Fruit fly (Drosophila melanogaster) whole organism, embryonic: ENCODE measurements around the gene Pvf3.

Experiments used
- Adf1 ChIP-seq: fragments of 200-800 bp; sonication (Bioruptor generic); IDR thresholded peaks from 2 replicates; pipeline ENCODE4 v1.3.6; 2022; ENCODE audit warnings: missing biosample characterization, missing genetic modification characterization
- CG1024 ChIP-seq: fragments of 200-800 bp; sonication (Bioruptor generic); IDR thresholded peaks from 2 replicates; pipeline ENCODE4 v1.3.6; 2022; ENCODE audit warnings: missing biosample characterization, missing genetic modification characterization
- CG10366 ChIP-seq: fragments of 200-800 bp; sonication (Bioruptor generic); IDR thresholded peaks from 2 replicates; pipeline ENCODE4 v1.3.6; 2022; ENCODE audit warnings: missing biosample characterization, missing genetic modification characterization
- CG10543 ChIP-seq: fragments of 200-800 bp; sonication (Bioruptor generic); optimal IDR thresholded peaks from 3 replicates; lab custom pipeline; 2017; ENCODE audit warnings: missing biosample characterization, mild to moderate bottlenecking, missing genetic modification characterization, moderate library complexity
- CG11504 ChIP-seq: fragments of 200-800 bp; sonication (Bioruptor generic); optimal IDR thresholded peaks from 3 replicates; lab custom pipeline; 2019; ENCODE audit warnings: missing biosample characterization, mild to moderate bottlenecking, missing genetic modification characterization, moderate library complexity
- CG12104 ChIP-seq: fragments of 200-800 bp; sonication (Bioruptor generic); optimal IDR thresholded peaks from 3 replicates; lab custom pipeline; 2016; ENCODE audit warnings: missing biosample characterization, missing genetic modification characterization
- CG12219 ChIP-seq: fragments of 200-800 bp; sonication (Bioruptor generic); optimal IDR thresholded peaks from 3 replicates; lab custom pipeline; 2018; ENCODE audit warnings: missing biosample characterization, mild to moderate bottlenecking, missing genetic modification characterization
- CG14050 ChIP-seq: fragments of 200-800 bp; sonication (Bioruptor generic); IDR thresholded peaks from 3 replicates; pipeline ENCODE4 v1.3.6; 2022; ENCODE audit warnings: missing biosample characterization, missing genetic modification characterization
- CG14710 ChIP-seq: fragments of 200-800 bp; sonication (Bioruptor generic); optimal IDR thresholded peaks from 3 replicates; lab custom pipeline; 2019; ENCODE audit warnings: missing biosample characterization, mild to moderate bottlenecking, missing genetic modification characterization, moderate library complexity
- CG16779 ChIP-seq: fragments of 200-800 bp; sonication (Bioruptor generic); IDR thresholded peaks from 2 replicates; pipeline ENCODE4 v1.3.6; 2022; ENCODE audit warnings: missing biosample characterization, missing genetic modification characterization
- CG17359 ChIP-seq: fragments of 200-800 bp; sonication (Bioruptor generic); optimal IDR thresholded peaks from 3 replicates; lab custom pipeline; 2018; ENCODE audit warnings: missing biosample characterization, mild to moderate bottlenecking, missing genetic modification characterization, moderate library complexity
- CG5245 ChIP-seq: fragments of 200-800 bp; sonication (Bioruptor generic); optimal IDR thresholded peaks from 3 replicates; lab custom pipeline; 2016; ENCODE audit warnings: missing biosample characterization, missing genetic modification characterization
- CG8290 ChIP-seq, 3 experiments: fragments of 200-800 bp; sonication (Bioruptor generic); optimal IDR thresholded peaks; 2 replicates each; lab custom pipeline; 2016 to 2019; ENCODE audit warnings: missing biosample characterization in 3 of 3, missing genetic modification characterization in 3 of 3, mild to moderate bottlenecking in 2 of 3, moderate library complexity in 1 of 3
- CG8359 ChIP-seq: fragments of 200-800 bp; sonication (Bioruptor generic); optimal IDR thresholded peaks from 2 replicates; lab custom pipeline; 2017; ENCODE audit warnings: missing biosample characterization, mild to moderate bottlenecking, missing genetic modification characterization, borderline replicate concordance
- CG8478 ChIP-seq: fragments of >200 bp; optimal IDR thresholded peaks from 2 replicates; lab custom pipeline; 2018
- Dfd ChIP-seq, 2 experiments: fragments of >200 bp; optimal IDR thresholded peaks; 2 replicates each; lab custom pipeline; 2017; ENCODE audit warnings: missing biosample characterization in 2 of 2, missing genetic modification characterization in 2 of 2
- Dp ChIP-seq: fragments of 200-800 bp; sonication (Bioruptor generic); optimal IDR thresholded peaks from 2 replicates; lab custom pipeline; 2018; ENCODE audit warnings: missing biosample characterization, mild to moderate bottlenecking, missing genetic modification characterization, moderate library complexity
- Drgx ChIP-seq: fragments of 200-800 bp; sonication (Bioruptor generic); IDR thresholded peaks from 2 replicates; pipeline ENCODE4 v1.3.6; 2022; ENCODE audit warnings: missing biosample characterization, missing genetic modification characterization
- HHEX ChIP-seq: fragments of 200-800 bp; sonication (Bioruptor generic); optimal IDR thresholded peaks from 3 replicates; lab custom pipeline; 2017; ENCODE audit warnings: missing biosample characterization, mild to moderate bottlenecking, missing genetic modification characterization, missing genetic modification reagents
- HmgZ ChIP-seq: fragments of 200-800 bp; sonication (Bioruptor generic); optimal IDR thresholded peaks from 2 replicates; lab custom pipeline; 2018; ENCODE audit warnings: missing biosample characterization, mild to moderate bottlenecking, missing genetic modification characterization
- Lhr ChIP-seq: fragments of 200-800 bp; sonication (Bioruptor generic); optimal IDR thresholded peaks from 3 replicates; lab custom pipeline; 2017; ENCODE audit warnings: mild to moderate bottlenecking, missing biosample characterization, missing genetic modification reagents, missing genetic modification characterization
- Med ChIP-seq: fragments of 200-800 bp; sonication (Bioruptor generic); peaks from one replicate; lab custom pipeline; 2016; ENCODE audit warnings: missing biosample characterization, missing genetic modification characterization, mild to moderate bottlenecking, inconsistent platforms, moderate library complexity
- NFAT ChIP-seq: fragments of 200-800 bp; sonication (Bioruptor generic); IDR thresholded peaks from 2 replicates; pipeline ENCODE4 v1.3.6; 2022; ENCODE audit warnings: missing biosample characterization, missing genetic modification characterization
- Opbp ChIP-seq: fragments of 200-800 bp; sonication (Bioruptor generic); IDR thresholded peaks from 3 replicates; pipeline ENCODE4 v1.3.6; 2022; ENCODE audit warnings: missing biosample characterization, missing genetic modification characterization; ENCODE audit not compliant: partially characterized antibody
- Pdp1 ChIP-seq, 2 experiments: fragments of 200-800 bp; sonication (Bioruptor generic); optimal IDR thresholded peaks; 3 replicates each; lab custom pipeline; 2016; ENCODE audit warnings: missing biosample characterization in 2 of 2, missing genetic modification characterization in 2 of 2, mild to moderate bottlenecking in 1 of 2, moderate library complexity in 1 of 2
- Sry-β ChIP-seq: fragments of 200-800 bp; sonication (Bioruptor generic); optimal IDR thresholded peaks from 2 replicates; lab custom pipeline; 2018; ENCODE audit warnings: missing biosample characterization, mild to moderate bottlenecking, missing genetic modification characterization, moderate library complexity
- Tbp ChIP-seq: fragments of >200 bp; optimal IDR thresholded peaks from 2 replicates; lab custom pipeline; 2018; ENCODE audit warnings: missing biosample characterization, missing genetic modification characterization
- Trl ChIP-seq, 3 experiments: fragments of >200 bp in 2 of 3; fragments of 200-800 bp in 1 of 3; sonication (Bioruptor generic) in 1 of 3; optimal IDR thresholded peaks; 2 replicates in 1 of 3; 3 replicates in 2 of 3; lab custom pipeline; 2016 to 2017; ENCODE audit warnings: missing biosample characterization in 1 of 3, missing genetic modification characterization in 1 of 3
- bbx ChIP-seq: fragments of 200-800 bp; sonication (Bioruptor generic); IDR thresholded peaks from 2 replicates; pipeline ENCODE4 v1.3.6; 2022; ENCODE audit warnings: missing biosample characterization, missing genetic modification characterization; ENCODE audit not compliant: partially characterized antibody
- bigmax ChIP-seq: fragments of 200-800 bp; sonication (Bioruptor generic); optimal IDR thresholded peaks from 2 replicates; lab custom pipeline; 2018; ENCODE audit warnings: missing biosample characterization, mild to moderate bottlenecking, missing genetic modification characterization
- bsh ChIP-seq, 2 experiments: fragments of 200-800 bp; sonication (Bioruptor generic); optimal IDR thresholded peaks; 2 replicates each; lab custom pipeline; 2017 to 2018; ENCODE audit warnings: mild to moderate bottlenecking in 2 of 2, missing biosample characterization in 2 of 2, missing genetic modification characterization in 2 of 2, moderate library complexity in 1 of 2
- dimm ChIP-seq: fragments of 200-800 bp; sonication (Bioruptor generic); IDR thresholded peaks from 2 replicates; pipeline ENCODE4 v1.3.6; 2022; ENCODE audit warnings: missing biosample characterization, missing genetic modification characterization
- dysf ChIP-seq: fragments of 200-800 bp; sonication (Bioruptor generic); IDR thresholded peaks from 3 replicates; pipeline ENCODE4 v1.3.6; 2022; ENCODE audit warnings: missing biosample characterization, missing genetic modification characterization
- gem ChIP-seq: fragments of 200-800 bp; sonication (Bioruptor generic); optimal IDR thresholded peaks from 2 replicates; lab custom pipeline; 2019; ENCODE audit warnings: missing biosample characterization, mild to moderate bottlenecking, missing genetic modification characterization, moderate library complexity
- grau ChIP-seq: fragments of 200-800 bp; optimal IDR thresholded peaks from 3 replicates; lab custom pipeline; 2019; ENCODE audit warnings: missing biosample characterization, mild to moderate bottlenecking, missing genetic modification characterization, moderate library complexity
- h ChIP-seq: fragments of >200 bp; optimal IDR thresholded peaks from 2 replicates; lab custom pipeline; 2017
- hth ChIP-seq: fragments of >200 bp; optimal IDR thresholded peaks from 2 replicates; lab custom pipeline; 2017; ENCODE audit warnings: inconsistent platforms
- jing ChIP-seq: fragments of 200-800 bp; sonication (Bioruptor generic); optimal IDR thresholded peaks from 2 replicates; lab custom pipeline; 2018; ENCODE audit warnings: missing biosample characterization, mild to moderate bottlenecking, missing genetic modification characterization
- lmd ChIP-seq: fragments of 200-800 bp; sonication (Bioruptor generic); IDR thresholded peaks from 2 replicates; pipeline ENCODE4 v1.3.6; 2022; ENCODE audit warnings: missing biosample characterization, missing genetic modification characterization
- nom ChIP-seq: fragments of 200-800 bp; sonication (Bioruptor generic); optimal IDR thresholded peaks from 2 replicates; lab custom pipeline; 2017; ENCODE audit warnings: missing biosample characterization, missing genetic modification characterization, mild to moderate bottlenecking, moderate library complexity, missing genetic modification reagents
- peb ChIP-seq: fragments of 200-800 bp; sonication (Bioruptor generic); IDR thresholded peaks from 2 replicates; pipeline ENCODE4 v1.3.6; 2022; ENCODE audit warnings: missing biosample characterization, missing genetic modification characterization
- pzg ChIP-seq: fragments of 200-800 bp; sonication (Bioruptor generic); optimal IDR thresholded peaks from 3 replicates; lab custom pipeline; 2018; ENCODE audit warnings: missing biosample characterization, mild to moderate bottlenecking, missing genetic modification characterization, moderate library complexity
- row ChIP-seq: fragments of 200-800 bp; sonication (Bioruptor generic); IDR thresholded peaks from 3 replicates; pipeline ENCODE4 v1.3.6; 2022; ENCODE audit warnings: missing biosample characterization, missing genetic modification characterization
- sr ChIP-seq: fragments of 200-800 bp; sonication (Bioruptor generic); IDR thresholded peaks from 3 replicates; pipeline ENCODE4 v1.3.6; 2022; ENCODE audit warnings: missing biosample characterization, missing genetic modification characterization
- ssp ChIP-seq: fragments of 200-800 bp; sonication (Bioruptor generic); IDR thresholded peaks from 2 replicates; pipeline ENCODE4 v1.3.6; 2022; ENCODE audit warnings: missing biosample characterization, missing genetic modification characterization

Pvf3 gene

dm6 chr2L:7071862-7072261 is 85.6 kb downstream of the Pvf3 start:
- TF ChIP-seq CG17359 (tag; lab: Kevin White, UChicago) (no peak), nom (GFP tag; lab: Kevin White, UChicago) (peak; percentile 29), lmd (GFP tag; lab: Robert Waterston, UW) (0 out of 2 replicates have a peak, but pooled peaks have one; percentile 14), Drgx (GFP tag; lab: Robert Waterston, UW) (0 out of 2 replicates have a peak, but pooled peaks have one; percentile 39), Med (peak; percentile 31), CG12219 (GFP tag; lab: Kevin White, UChicago) (no peak), dysf (no peak), gem (peak; percentile 3), row (GFP tag; lab: Robert Waterston, UW) (0 out of 3 replicates have a peak, but pooled peaks have one; percentile 21), bsh (GFP tag; optimal IDR thresholded peaks at IDR 0.05; lab: Kevin White, UChicago) (peak in 1 of 2 experiments; percentile 38), CG16779 (GFP tag; lab: Robert Waterston, UW) (no peak), jing (GFP tag; lab: Kevin White, UChicago) (no peak), peb (GFP tag; lab: Robert Waterston, UW) (no peak), Lhr (GFP tag; lab: Kevin White, UChicago) (no peak), Dfd (GFP tag; optimal IDR thresholded peaks at IDR 0.05; lab: Kevin White, UChicago) (no peak)

dm6 chr2L:7071219-7071618 is 86.3 kb downstream of the Pvf3 start:
- TF ChIP-seq CG8359 (GFP tag; lab: Kevin White, UChicago), result peak; percentile 98
- TF ChIP-seq bbx (GFP tag; lab: Robert Waterston, UW), result no peak
- peak; percentile 43 for TF ChIP-seq Tbp

- no peak for TF ChIP-seq CG12104 (GFP tag; lab: Kevin White, UChicago)
- peak in 1 of 2 experiments; percentile 44 for TF ChIP-seq Pdp1 (GFP tag; optimal IDR thresholded peaks at IDR 0.05; lab: Kevin White, UChicago)
These were observed 89.8 kb downstream of the Pvf3 start, which contains the start of gene Ugt307A1 for dm6 chr2L:7067683-7068082. Gene Ugt307A1, plus strand, starts transcription at chr2L:7067983.

- TF ChIP-seq CG10543 (GFP tag; lab: Kevin White, UChicago) (no peak), CG8290 (GFP tag; optimal IDR thresholded peaks at IDR 0.05; lab: Kevin White, UChicago) (peak; percentile 5), CG8290 (tag; optimal IDR thresholded peaks at IDR 0.05; lab: Kevin White, UChicago) (no peak), hth (lab: Kevin White, UChicago) (no peak), Dp (GFP tag; lab: Kevin White, UChicago) (peak; percentile 80), sr (no peak), CG10366 (GFP tag; lab: Robert Waterston, UW) (no peak), bigmax (GFP tag; lab: Kevin White, UChicago) (peak; percentile 26), HHEX (no peak), CG14710 (tag; lab: Kevin White, UChicago) (peak; percentile 67), grau (tag; lab: Kevin White, UChicago) (no peak), row (GFP tag; lab: Robert Waterston, UW) (peak; percentile 70), ssp (peak; percentile 98), CG1024 (GFP tag; lab: Robert Waterston, UW) (peak; percentile 56), pzg (peak; percentile 83), Opbp (GFP tag; lab: Robert Waterston, UW) (peak; percentile 43; the same call in 1 of the 3 replicates), Drgx (GFP tag; lab: Robert Waterston, UW) (no peak), h (no peak), Sry-β (GFP tag; lab: Kevin White, UChicago) (peak; percentile 84), CG11504 (tag; lab: Kevin White, UChicago) (peak; percentile 58), Adf1 (GFP tag; lab: Robert Waterston, UW) (0 out of 2 replicates have a peak, but pooled peaks have one; percentile 20), Trl (optimal IDR thresholded peaks at IDR 0.05; lab: Kevin White, UChicago) (no peak), Trl (GFP tag; optimal IDR thresholded peaks at IDR 0.05; lab: Kevin White, UChicago) (no peak), dimm (GFP tag; lab: Robert Waterston, UW) (no peak), HmgZ (peak; percentile 45), CG5245 (GFP tag; lab: Kevin White, UChicago) (no peak), CG14050 (GFP tag; lab: Robert Waterston, UW) (no peak), CG8478 (no peak), NFAT (GFP tag; lab: Robert Waterston, UW) (peak; percentile 8; the same call in 1 of the 2 replicates)
These were observed 91.8 kb downstream of the Pvf3 start, which contains the start of gene Nuf2 for dm6 chr2L:7065687-7066086. Gene Nuf2, minus strand, starts transcription at chr2L:7065837.
